Worm (Caenorhabditis elegans) whole organism, midembryonic: Measurements from ENCODE around the gene B0252.8.

Experiments
- T22C8.4 ChIP-seq: fragments of 200-800 bp; sonication (Bioruptor generic); IDR thresholded peaks from 2 replicates; pipeline ENCODE4 v1.3.6; 2022; ENCODE audit warnings: missing genetic modification characterization, missing compliant biosample characterization
- flt-1 ChIP-seq: fragments of 200-800 bp; sonication (Bioruptor generic); IDR thresholded peaks from 2 replicates; pipeline ENCODE4 v1.3.6; 2022; ENCODE audit warnings: missing genetic modification characterization, missing compliant biosample characterization
- klf-2 ChIP-seq: fragments of 200-800 bp; sonication (Bioruptor generic); conservative IDR thresholded peaks from 2 replicates; pipeline ENCODE4 v1.3.6; 2022; ENCODE audit warnings: missing genetic modification reagents, missing genetic modification characterization, missing compliant biosample characterization
- ref-1 ChIP-seq: fragments of 200-800 bp; sonication (Bioruptor generic); conservative IDR thresholded peaks from 2 replicates; pipeline ENCODE4 v1.3.6; 2022; ENCODE audit warnings: missing genetic modification reagents, missing genetic modification characterization, missing compliant biosample characterization
- tab-1 ChIP-seq: fragments of 200-800 bp; sonication (Bioruptor generic); IDR thresholded peaks from 2 replicates; pipeline ENCODE4 v1.3.6; 2022; ENCODE audit warnings: missing genetic modification characterization, missing compliant biosample characterization

DNA sequence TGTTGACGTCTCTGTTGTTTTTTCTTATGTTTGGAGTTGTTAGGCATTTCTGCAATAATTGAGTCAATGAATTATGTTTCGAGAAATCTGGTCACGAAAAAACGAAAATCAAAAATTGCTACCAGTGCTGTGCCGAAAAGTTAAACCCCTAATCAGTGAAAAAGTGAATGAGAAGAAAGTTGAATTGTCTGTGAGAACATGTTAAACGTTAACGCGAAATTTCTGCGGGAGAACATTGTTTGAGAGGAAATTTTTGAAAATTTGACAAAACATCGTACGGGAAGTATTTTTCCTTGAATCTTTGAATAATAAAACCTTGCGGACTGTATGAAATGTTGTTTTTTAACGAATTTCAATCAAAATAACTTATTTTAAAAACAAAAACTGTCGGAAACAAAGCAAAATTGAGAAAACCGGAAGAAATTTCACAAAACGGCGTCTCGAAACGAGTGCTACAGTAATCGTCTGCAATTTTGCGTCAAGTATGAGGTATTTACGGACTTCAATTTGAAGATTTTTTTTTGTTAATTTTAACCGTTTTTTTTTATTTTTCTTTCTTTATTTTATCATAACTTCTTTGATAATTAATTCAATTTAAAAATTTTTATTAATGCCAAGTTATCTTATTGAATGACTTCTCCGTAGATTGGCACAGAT lies 22.2 kb upstream of the B0252.8 start, which contains the start of gene adal-1:
- TF ChIP-seq ref-1 (GFP tag; lab: Robert Waterston, UW) = no peak
- no peak for TF ChIP-seq klf-2
- no peak for TF ChIP-seq T22C8.4
- TF ChIP-seq tab-1 = no peak
- TF ChIP-seq flt-1 (GFP tag; lab: Robert Waterston, UW) = no peak
